Worm (Caenorhabditis elegans) whole organism, mixed stage, embryonic: ENCODE measurements around the gene F37C4.5.
"Not testable (repeated sequence)": the region's sequence is repeated elsewhere in the genome, so short reads cannot be mapped to it uniquely, and the experiment has no call there.

ENCODE experiments used
- bed-3 ChIP-seq: fragments of 200-800 bp; sonication (Bioruptor generic); optimal IDR thresholded peaks from 3 replicates; lab custom pipeline; 2018; ENCODE audit warnings: mild to moderate bottlenecking, missing genetic modification characterization, moderate library complexity, missing compliant biosample characterization
- ceh-39 ChIP-seq: fragments of 150-350 bp; optimal IDR thresholded peaks from 2 replicates; lab custom pipeline; 2014; ENCODE audit warnings: missing biosample characterization, missing genetic modification characterization
- ceh-43 ChIP-seq: fragments of 200-800 bp; sonication (Bioruptor generic); optimal IDR thresholded peaks from 2 replicates; lab custom pipeline; 2018; ENCODE audit warnings: mild to moderate bottlenecking, missing genetic modification characterization, moderate library complexity, missing compliant biosample characterization
- ceh-83 ChIP-seq: fragments of 200-800 bp; sonication (Bioruptor generic); optimal IDR thresholded peaks from 2 replicates; lab custom pipeline; 2018; ENCODE audit warnings: mild to moderate bottlenecking, missing genetic modification characterization, missing compliant biosample characterization
- ces-1 ChIP-seq: fragments of 150-350 bp; optimal IDR thresholded peaks from 2 replicates; lab custom pipeline; 2014; ENCODE audit warnings: missing biosample characterization, missing genetic modification reagents, missing genetic modification characterization
- cnd-1 ChIP-seq: fragments of 200-800 bp; sonication (Bioruptor generic); optimal IDR thresholded peaks from 2 replicates; lab custom pipeline; 2018; ENCODE audit warnings: mild to moderate bottlenecking, missing genetic modification characterization, missing compliant biosample characterization
- drap-1 ChIP-seq: fragments of 200-800 bp; sonication (Bioruptor generic); optimal IDR thresholded peaks from 3 replicates; lab custom pipeline; 2018; ENCODE audit warnings: mild to moderate bottlenecking, missing genetic modification characterization, missing compliant biosample characterization
- flh-1 ChIP-seq: fragments of 200-800 bp; sonication (Bioruptor generic); optimal IDR thresholded peaks from 2 replicates; lab custom pipeline; 2018; ENCODE audit warnings: mild to moderate bottlenecking, missing genetic modification characterization, moderate library complexity, missing compliant biosample characterization
- ham-2 ChIP-seq: fragments of 200-800 bp; sonication (Bioruptor generic); optimal IDR thresholded peaks from 2 replicates; lab custom pipeline; 2018; ENCODE audit warnings: mild to moderate bottlenecking, missing genetic modification characterization, missing compliant biosample characterization
- hlh-1 ChIP-seq: fragments of 150-350 bp; optimal IDR thresholded peaks from 2 replicates; lab custom pipeline; 2014; ENCODE audit warnings: missing biosample characterization, missing genetic modification reagents, missing genetic modification characterization
- lin-13 ChIP-seq: fragments of 150-350 bp; optimal IDR thresholded peaks from 2 replicates; lab custom pipeline; 2014; ENCODE audit warnings: missing biosample characterization, missing genetic modification characterization
- lin-32 ChIP-seq: fragments of 200-800 bp; sonication (Bioruptor generic); optimal IDR thresholded peaks from 2 replicates; lab custom pipeline; 2018; ENCODE audit warnings: mild to moderate bottlenecking, missing genetic modification characterization, missing compliant biosample characterization
- lsy-2 ChIP-seq: fragments of 150-350 bp; optimal IDR thresholded peaks from 2 replicates; lab custom pipeline; 2014; ENCODE audit warnings: missing biosample characterization, missing genetic modification characterization
- mab-5 ChIP-seq: fragments of 150-350 bp; optimal IDR thresholded peaks from 2 replicates; lab custom pipeline; 2014; ENCODE audit warnings: missing biosample characterization, missing genetic modification characterization
- mep-1 ChIP-seq: fragments of 150-350 bp; optimal IDR thresholded peaks from 2 replicates; lab custom pipeline; 2017; ENCODE audit warnings: missing biosample characterization, missing genetic modification reagents, missing genetic modification characterization, inconsistent platforms
- mls-2 ChIP-seq: sonication (generic microtip); optimal IDR thresholded peaks from 2 replicates; lab custom pipeline; 2016; ENCODE audit warnings: mild to moderate bottlenecking, missing genetic modification characterization, moderate library complexity, missing compliant biosample characterization
- nhr-2 ChIP-seq: fragments of 150-350 bp; optimal IDR thresholded peaks from 2 replicates; lab custom pipeline; 2014; ENCODE audit warnings: missing biosample characterization, missing genetic modification characterization
- nhr-237 ChIP-seq: fragments of 150-350 bp; optimal IDR thresholded peaks from 2 replicates; lab custom pipeline; 2014; ENCODE audit warnings: missing biosample characterization, missing genetic modification characterization
- nhr-76 ChIP-seq: sonication (generic microtip); optimal IDR thresholded peaks from 2 replicates; lab custom pipeline; 2017; ENCODE audit warnings: missing biosample characterization, missing genetic modification characterization
- snpc-4 ChIP-seq: fragments of 150-350 bp; optimal IDR thresholded peaks from 2 replicates; lab custom pipeline; 2014; ENCODE audit warnings: missing biosample characterization, missing genetic modification characterization
- sptf-1 ChIP-seq: sonication (generic microtip); optimal IDR thresholded peaks from 2 replicates; lab custom pipeline; 2017; ENCODE audit warnings: mild to moderate bottlenecking, missing genetic modification characterization, moderate library complexity, missing compliant biosample characterization
- tbx-8 ChIP-seq: fragments of 200-800 bp; sonication (Bioruptor generic); optimal IDR thresholded peaks from 2 replicates; lab custom pipeline; 2018; ENCODE audit warnings: mild to moderate bottlenecking, missing genetic modification characterization, moderate library complexity, missing compliant biosample characterization
- unc-120 ChIP-seq: sonication (generic microtip); optimal IDR thresholded peaks from 2 replicates; lab custom pipeline; 2017; ENCODE audit warnings: missing genetic modification characterization, missing compliant biosample characterization; ENCODE audit not compliant: poor library complexity, severe bottlenecking
- unc-39 ChIP-seq: fragments of 150-350 bp; optimal IDR thresholded peaks from 2 replicates; lab custom pipeline; 2014; ENCODE audit warnings: missing biosample characterization, missing genetic modification characterization
- unc-62 ChIP-seq: fragments of 150-350 bp; optimal IDR thresholded peaks from 2 replicates; lab custom pipeline; 2014; ENCODE audit warnings: missing biosample characterization, missing genetic modification reagents, missing genetic modification characterization
- zip-8 ChIP-seq: fragments of 150-350 bp; optimal IDR thresholded peaks from 2 replicates; lab custom pipeline; 2014; ENCODE audit warnings: missing biosample characterization, missing genetic modification characterization
- ztf-11 ChIP-seq: fragments of 150-350 bp; optimal IDR thresholded peaks from 2 replicates; lab custom pipeline; 2014; ENCODE audit warnings: missing biosample characterization, missing genetic modification characterization

Gene F37C4.5

DNA sequence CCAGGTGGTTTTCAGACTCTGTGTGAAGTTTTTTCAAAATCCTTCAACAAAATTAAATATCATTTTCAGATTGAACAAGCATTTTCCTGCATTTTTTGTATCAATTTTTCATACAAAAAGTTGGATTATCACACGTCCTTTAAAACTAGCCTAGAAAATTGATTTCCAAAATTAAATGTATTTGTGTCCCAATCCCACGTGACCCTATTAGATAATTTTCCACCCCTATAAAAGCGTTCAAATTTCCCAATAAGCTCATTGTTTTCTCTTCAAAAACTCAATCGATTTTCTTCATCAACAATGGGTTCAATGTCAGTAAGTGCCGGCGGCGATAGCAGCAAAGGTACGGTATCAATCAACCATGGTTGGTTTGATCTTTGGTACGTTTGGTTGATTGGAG lies 40.9 kb upstream of the F37C4.5 start, which contains the start of gene F56D6.19:
Gene F56D6.19, plus strand, starts transcription at position 301 of the 400 bp plus-strand sequence.
- TF ChIP-seq tbx-8 (no peak), mls-2 (tag; lab: Kevin White, UChicago) (no peak), lin-32 (GFP tag; lab: Kevin White, UChicago) (no peak), nhr-76 (tag; lab: Kevin White, UChicago) (no peak)

DNA sequence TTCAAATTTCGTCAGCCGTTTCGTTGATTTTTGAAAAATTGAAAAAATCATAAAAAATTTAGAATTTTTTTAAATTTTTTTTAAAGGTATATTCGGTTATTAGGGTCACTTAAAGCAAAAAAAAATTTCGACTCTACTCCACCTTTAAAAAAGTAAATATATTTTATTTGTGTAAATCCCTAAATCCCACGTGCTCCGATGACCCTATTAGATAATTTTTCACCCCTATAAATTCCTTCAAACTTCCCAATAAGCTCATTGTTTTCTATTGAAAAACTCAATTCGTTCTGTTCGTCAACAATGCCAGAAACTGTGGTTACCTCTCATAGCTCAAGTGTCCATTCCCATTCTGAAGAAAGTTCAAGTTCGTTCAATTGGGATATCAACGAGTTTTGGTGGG lies 39.0 kb upstream of the F37C4.5 start, which contains the start of gene F56D6.20:
Gene F56D6.20, plus strand, starts transcription at position 301 of the 400 bp plus-strand sequence.
- TF ChIP-seq drap-1 (GFP tag; lab: Kevin White, UChicago) (no peak), unc-120 (tag; lab: Kevin White, UChicago) (no peak), flh-1 (GFP tag; lab: Kevin White, UChicago) (no peak), snpc-4 (tag; lab: Kevin White, UChicago) (no peak), ceh-39 (no peak), tbx-8 (no peak), cnd-1 (tag; lab: Kevin White, UChicago) (no peak)

DNA sequence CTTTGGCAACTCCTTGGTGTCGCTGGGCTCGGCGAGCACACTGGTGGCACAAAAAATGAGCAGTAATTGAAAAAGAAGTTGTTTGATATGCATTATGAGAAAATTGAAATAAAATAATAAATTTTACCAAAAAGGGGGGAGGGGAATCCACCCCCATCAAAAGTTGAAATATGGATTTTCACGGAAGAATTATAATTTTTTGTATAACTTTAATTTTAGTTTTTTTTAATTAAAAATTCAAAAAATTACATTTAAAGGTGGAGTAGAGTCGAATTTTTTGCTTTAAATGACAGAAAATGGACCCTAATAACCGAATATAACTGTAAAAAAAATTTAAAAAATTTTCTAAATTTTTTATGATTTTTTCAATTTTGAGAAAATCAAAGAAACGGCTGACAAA lies 38.2 kb upstream of the F37C4.5 start, which contains the start of gene F56D6.18:
Gene F56D6.18, minus strand, starts transcription at position 101 of the 400 bp plus-strand sequence.
- not testable (repeated sequence) for TF ChIP-seq ham-2; ztf-11 (tag; lab: Kevin White, UChicago); hlh-1 (tag; lab: Kevin White, UChicago)

DNA sequence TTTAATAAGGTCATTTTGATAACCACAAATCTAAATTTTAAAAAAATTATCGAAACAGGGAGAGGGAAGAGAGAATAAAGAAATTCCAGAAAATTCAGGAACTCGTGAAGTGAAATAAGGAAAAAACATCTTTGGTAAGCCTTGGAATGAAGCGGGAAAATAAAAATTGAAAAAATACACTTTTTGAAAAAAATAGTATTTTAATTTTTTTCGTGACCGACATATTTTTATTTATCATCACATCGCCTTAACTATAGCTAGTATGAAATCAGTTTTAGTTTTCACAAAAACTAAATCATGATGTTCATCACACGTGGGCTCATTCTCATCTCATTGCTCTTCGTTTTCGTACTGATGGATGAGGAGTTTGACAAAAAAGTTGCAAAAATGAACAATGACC lies 35.5 kb upstream of the F37C4.5 start, which contains the start of gene F56D6.13:
Gene F56D6.13, plus strand, starts transcription at position 301 of the 400 bp plus-strand sequence.
- TF ChIP-seq ztf-11 (tag; lab: Kevin White, UChicago) (no peak), mep-1 (no peak), nhr-2 (no peak), cnd-1 (tag; lab: Kevin White, UChicago) (no peak), nhr-237 (tag; lab: Kevin White, UChicago) (no peak), ham-2 (no peak), ceh-43 (no peak), snpc-4 (tag; lab: Kevin White, UChicago) (no peak), tbx-8 (no peak), hlh-1 (tag; lab: Kevin White, UChicago) (no peak), unc-39 (no peak), zip-8 (tag; lab: Kevin White, UChicago) (no peak), bed-3 (no peak), mab-5 (tag; lab: Kevin White, UChicago) (no peak), lsy-2 (tag; lab: Kevin White, UChicago) (no peak), sptf-1 (tag; lab: Kevin White, UChicago) (no peak), ces-1 (GFP tag; lab: Kevin White, UChicago) (no peak), nhr-76 (tag; lab: Kevin White, UChicago) (no peak), ceh-83 (GFP tag; lab: Kevin White, UChicago) (no peak)

- TF ChIP-seq unc-39 = no peak
- TF ChIP-seq, all 35 proteins: peak for 0
Measured at ce11 chrIV:3907506-3908188, 34.0 kb upstream of the F37C4.5 start, which contains the start of the genes F56D6.22 and F56D6.12. F56D6.22 (minus strand) TSS chrIV:3907606. F56D6.12 (plus strand) TSS chrIV:3908138.

ce11 chrIV:3906393-3906792 lies 32.8 kb upstream of the F37C4.5 start, which contains the start of gene F56D6.11:
F56D6.11 (minus strand) TSS chrIV:3906493.
- TF ChIP-seq ztf-11 (tag; lab: Kevin White, UChicago) = no peak
- no peak for TF ChIP-seq ceh-39
- no peak for TF ChIP-seq ceh-43
- no peak for TF ChIP-seq mep-1
- TF ChIP-seq, all 35 proteins: peak for 0

ce11 chrIV:3904620-3905019 lies 31.0 kb upstream of the F37C4.5 start, which contains the start of gene F56D6.21:
F56D6.21 (plus strand) TSS chrIV:3904920.
- TF ChIP-seq lin-13 (tag; lab: Kevin White, UChicago) = no peak
- no peak for TF ChIP-seq mep-1
- no peak for TF ChIP-seq ces-1 (GFP tag; lab: Kevin White, UChicago)
- TF ChIP-seq mls-2 (tag; lab: Kevin White, UChicago) = no peak
- no peak for TF ChIP-seq hlh-1 (tag; lab: Kevin White, UChicago)
- TF ChIP-seq ceh-83 (GFP tag; lab: Kevin White, UChicago) = no peak
- TF ChIP-seq unc-62 (GFP tag; lab: Kevin White, UChicago) = no peak
- TF ChIP-seq ceh-39 = no peak
